Worm (Caenorhabditis elegans) whole organism, late embryonic: ENCODE data around the gene str-221.

ENCODE experiments used
- K02D7.2 ChIP-seq: sonication (generic microtip); optimal IDR thresholded peaks from 2 replicates; lab custom pipeline; 2017; ENCODE audit warnings: mild to moderate bottlenecking, missing genetic modification characterization, missing compliant biosample characterization
- ceh-14 ChIP-seq: sonication (generic microtip); optimal IDR thresholded peaks from 2 replicates; lab custom pipeline; 2016; ENCODE audit warnings: missing genotype, missing genetic modification characterization, missing compliant biosample characterization
- ceh-18 ChIP-seq: sonication (generic microtip); optimal IDR thresholded peaks from 2 replicates; lab custom pipeline; 2016; ENCODE audit warnings: missing genetic modification characterization, missing compliant biosample characterization
- ceh-19 ChIP-seq: fragments of 200-800 bp; sonication (Bioruptor generic); optimal IDR thresholded peaks from 2 replicates; lab custom pipeline; 2018; ENCODE audit warnings: mild to moderate bottlenecking, missing genetic modification characterization, missing compliant biosample characterization
- ceh-22 ChIP-seq: sonication (generic microtip); optimal IDR thresholded peaks from 2 replicates; lab custom pipeline; 2017; ENCODE audit warnings: missing biosample characterization, missing genetic modification characterization
- ceh-30 ChIP-seq: fragments of 150-350 bp; optimal IDR thresholded peaks from 2 replicates; lab custom pipeline; 2014; ENCODE audit warnings: missing biosample characterization, missing genetic modification characterization
- ceh-6 ChIP-seq: fragments of 200-800 bp; sonication (Bioruptor generic); optimal IDR thresholded peaks from 2 replicates; lab custom pipeline; 2018; ENCODE audit warnings: mild to moderate bottlenecking, missing genetic modification characterization, missing compliant biosample characterization
- ceh-9 ChIP-seq: sonication (generic microtip); optimal IDR thresholded peaks from 2 replicates; lab custom pipeline; 2016; ENCODE audit warnings: mild to moderate bottlenecking, missing genetic modification characterization, inconsistent platforms, missing compliant biosample characterization
- dve-1 ChIP-seq: sonication (generic microtip); optimal IDR thresholded peaks from 2 replicates; lab custom pipeline; 2017; ENCODE audit warnings: antibody characterized with exemption, mild to moderate bottlenecking, missing genetic modification characterization, missing compliant biosample characterization
- fax-1 ChIP-seq: sonication (generic microtip); optimal IDR thresholded peaks from 2 replicates; lab custom pipeline; 2016; ENCODE audit warnings: missing genotype, missing genetic modification characterization, missing compliant biosample characterization
- fkh-10 ChIP-seq: fragments of 150-350 bp; optimal IDR thresholded peaks from 2 replicates; lab custom pipeline; 2014; ENCODE audit warnings: missing biosample characterization, missing genetic modification reagents, missing genetic modification characterization
- gmeb-2 ChIP-seq: sonication (generic microtip); optimal IDR thresholded peaks from 2 replicates; lab custom pipeline; 2016; ENCODE audit warnings: missing genetic modification characterization, inconsistent platforms, missing compliant biosample characterization
- hlh-30 ChIP-seq: sonication (generic microtip); optimal IDR thresholded peaks from 2 replicates; lab custom pipeline; 2017; ENCODE audit warnings: antibody characterized with exemption, missing genetic modification characterization, missing compliant biosample characterization; ENCODE audit not compliant: insufficient read depth
- hlh-6 ChIP-seq: sonication (generic microtip); optimal IDR thresholded peaks from 2 replicates; lab custom pipeline; 2016; ENCODE audit warnings: missing genotype, missing genetic modification characterization, missing compliant biosample characterization
- nhr-232 ChIP-seq: sonication (generic microtip); optimal IDR thresholded peaks from 2 replicates; lab custom pipeline; 2016; ENCODE audit warnings: missing genetic modification characterization, missing compliant biosample characterization
- pha-4 ChIP-seq: fragments of 150-350 bp; optimal IDR thresholded peaks from 2 replicates; lab custom pipeline; 2018; ENCODE audit warnings: missing biosample characterization, missing genetic modification reagents, missing genetic modification characterization
- rnt-1 ChIP-seq: sonication (generic microtip); optimal IDR thresholded peaks from 2 replicates; lab custom pipeline; 2016; ENCODE audit warnings: missing genetic modification characterization, missing compliant biosample characterization

The str-221 gene

ce11 chrV:1682279-1682678 lies 42.2 kb downstream of the str-221 start, which contains the start of gene srh-3:
TSS of gene srh-3 (plus strand) at chrV:1682579.
- TF ChIP-seq fkh-10 (GFP tag; lab: Kevin White, UChicago) (no peak), ceh-22 (tag; lab: Kevin White, UChicago) (no peak), ceh-6 (GFP tag; lab: Kevin White, UChicago) (no peak), pha-4 (no peak), ceh-19 (GFP tag; lab: Kevin White, UChicago) (no peak), dve-1 (tag; lab: Kevin White, UChicago) (no peak), ceh-18 (tag; lab: Kevin White, UChicago) (no peak), gmeb-2 (tag; lab: Kevin White, UChicago) (no peak), ceh-14 (tag; lab: Kevin White, UChicago) (no peak), rnt-1 (tag; lab: Kevin White, UChicago) (no peak), fax-1 (tag; lab: Kevin White, UChicago) (no peak), K02D7.2 (tag; lab: Kevin White, UChicago) (no peak), nhr-232 (tag; lab: Kevin White, UChicago) (no peak), ceh-9 (tag; lab: Kevin White, UChicago) (no peak), hlh-30 (tag; lab: Kevin White, UChicago) (no peak), hlh-6 (no peak)

- TF ChIP-seq dve-1 (tag; lab: Kevin White, UChicago) (no peak), ceh-30 (tag; lab: Kevin White, UChicago) (no peak)
Measured at ce11 chrV:1685328-1685727, 45.2 kb downstream of the str-221 start, which contains the start of gene srh-5. TSS of gene srh-5 (plus strand) at chrV:1685628.
